Worm (Caenorhabditis elegans): ENCODE data around the gene D1079.1.

The D1079.1 gene

ce11 chrX:4371413-4371812, 31.5 kb upstream of the D1079.1 start, which contains the start of gene R160.13:
Gene R160.13 (minus strand): TSS chrX:4371513.
- no peak for TF ChIP-seq Y48G9A.11 (GFP tag; IDR thresholded peaks at IDR 0.05)
- TF ChIP-seq aha-1 (tag): no peak
- TF ChIP-seq vab-7 (GFP tag; IDR thresholded peaks at IDR 0.05): no peak
- no peak for TF ChIP-seq ceh-82 (tag; optimal IDR thresholded peaks at IDR 0.05)
- no peak for TF ChIP-seq madf-9 (GFP tag; conservative IDR thresholded peaks at IDR 0.05)
- no peak for TF ChIP-seq nhr-6 (tag; optimal IDR thresholded peaks at IDR 0.05)
- TF ChIP-seq D1046.2 (GFP tag; IDR thresholded peaks at IDR 0.05): no peak
- TF ChIP-seq spr-1 (tag; optimal IDR thresholded peaks at IDR 0.05): no peak
- no peak for TF ChIP-seq fos-1 (tag; optimal IDR thresholded peaks at IDR 0.05)
- no peak for TF ChIP-seq daf-12 (tag; optimal IDR thresholded peaks at IDR 0.05)
- no peak for TF ChIP-seq dve-1 (tag; optimal IDR thresholded peaks at IDR 0.05; ENCODE audit: insufficient read depth)
- no peak for TF ChIP-seq lin-13 (GFP tag; optimal IDR thresholded peaks at IDR 0.05)
- TF ChIP-seq cey-2 (tag; optimal IDR thresholded peaks at IDR 0.05; ENCODE audit: borderline replicate concordance, insufficient read depth): no peak
- TF ChIP-seq zfp-2 (tag; optimal IDR thresholded peaks at IDR 0.05): no peak
- TF ChIP-seq tag-97 (GFP tag; IDR thresholded peaks at IDR 0.05): no peak

DNA sequence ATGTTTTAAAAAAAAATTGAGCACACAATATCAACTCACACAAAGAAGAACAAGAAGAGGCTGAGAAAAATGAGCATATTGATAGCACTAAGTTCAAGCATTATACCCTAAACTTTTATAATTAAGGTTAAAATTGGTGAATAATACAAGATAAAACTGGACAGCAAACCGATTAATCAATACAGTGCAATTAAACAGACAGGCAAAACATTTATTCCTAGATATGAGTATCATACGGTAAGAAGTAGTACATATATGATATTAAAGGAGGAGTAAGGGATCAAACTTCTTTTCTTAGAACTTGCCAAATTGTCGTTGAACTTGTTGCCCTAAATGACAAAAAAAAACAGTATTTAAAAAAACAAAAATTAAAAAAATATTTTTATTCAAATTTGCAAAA, 31.0 kb upstream of the D1079.1 start, which contains the start of gene R160.14:
R160.14 (minus strand) TSS at position 101 of the 400 bp plus-strand sequence.
- TF ChIP-seq sdz-12 (GFP tag; optimal IDR thresholded peaks at IDR 0.05): no peak
- TF ChIP-seq unc-62 (GFP tag; optimal IDR thresholded peaks at IDR 0.05 in 1 of 2): peak in 1 of 2 experiments; percentile 48
- TF ChIP-seq unc-62 (tag; optimal IDR thresholded peaks at IDR 0.05): no peak

ce11 chrX:4373123-4373522, 29.8 kb upstream of the D1079.1 start, which contains the start of gene R160.6:
Gene R160.6 (minus strand): TSS chrX:4373223.
- TF ChIP-seq nhr-41 (GFP tag; IDR thresholded peaks at IDR 0.05): no peak
- TF ChIP-seq dmd-9 (GFP tag; IDR thresholded peaks at IDR 0.05): no peak
- no peak for TF ChIP-seq ceh-44 (GFP tag; IDR thresholded peaks at IDR 0.05)
- no peak for TF ChIP-seq mdt-29 (GFP tag; IDR thresholded peaks at IDR 0.05)
- TF ChIP-seq ZK546.5 (tag; optimal IDR thresholded peaks at IDR 0.05): no peak
- TF ChIP-seq dmd-6 (GFP tag; IDR thresholded peaks at IDR 0.05): no peak
- no peak for TF ChIP-seq set-16 (GFP tag; IDR thresholded peaks at IDR 0.05)
- TF ChIP-seq T26A8.4 (GFP tag; IDR thresholded peaks at IDR 0.05): no peak

DNA sequence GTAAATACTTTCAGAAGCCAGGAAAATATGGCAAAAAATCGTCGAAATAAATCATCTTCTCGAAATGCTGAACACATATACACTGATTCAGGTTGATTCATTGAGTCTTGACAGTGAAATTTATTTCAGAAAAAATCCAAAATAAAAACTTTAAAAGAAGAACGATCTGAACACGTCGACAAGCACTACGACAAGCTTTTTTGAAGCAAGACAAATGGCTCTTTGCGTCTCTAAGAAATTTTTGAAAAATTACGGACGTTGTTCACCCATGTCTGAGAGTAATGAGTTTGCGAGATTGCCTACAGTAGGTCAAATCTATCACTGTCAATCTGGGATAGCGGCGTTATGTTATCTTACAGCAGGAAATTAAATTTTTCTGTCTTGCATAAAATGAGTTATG, 26.2 kb upstream of the D1079.1 start, which contains the start of gene R160.2:
R160.2 (minus strand) TSS at position 101 of the 400 bp plus-strand sequence.
- TF ChIP-seq jun-1 (tag; optimal IDR thresholded peaks at IDR 0.05): no peak
- no peak for TF ChIP-seq nhr-25 (tag; optimal IDR thresholded peaks at IDR 0.05; ENCODE audit: borderline replicate concordance, insufficient read depth)
- no peak for TF ChIP-seq Y5F2A.4 (GFP tag; optimal IDR thresholded peaks at IDR 0.05)
- TF ChIP-seq Y75B8A.6 (GFP tag; IDR thresholded peaks at IDR 0.05): no peak
- no peak for TF ChIP-seq ceh-44 (GFP tag; IDR thresholded peaks at IDR 0.05)
- TF ChIP-seq daf-16 (GFP tag; optimal IDR thresholded peaks at IDR 0.05): no peak
- TF ChIP-seq daf-16 (tag; optimal IDR thresholded peaks at IDR 0.05): no peak
- TF ChIP-seq gei-8 (GFP tag; optimal IDR thresholded peaks at IDR 0.05): no peak
- no peak for TF ChIP-seq zfp-2 (tag; optimal IDR thresholded peaks at IDR 0.05)
- TF ChIP-seq fkh-10 (GFP tag; optimal IDR thresholded peaks at IDR 0.05): no peak
- TF ChIP-seq lin-39 (tag; optimal IDR thresholded peaks at IDR 0.05): no peak

DNA sequence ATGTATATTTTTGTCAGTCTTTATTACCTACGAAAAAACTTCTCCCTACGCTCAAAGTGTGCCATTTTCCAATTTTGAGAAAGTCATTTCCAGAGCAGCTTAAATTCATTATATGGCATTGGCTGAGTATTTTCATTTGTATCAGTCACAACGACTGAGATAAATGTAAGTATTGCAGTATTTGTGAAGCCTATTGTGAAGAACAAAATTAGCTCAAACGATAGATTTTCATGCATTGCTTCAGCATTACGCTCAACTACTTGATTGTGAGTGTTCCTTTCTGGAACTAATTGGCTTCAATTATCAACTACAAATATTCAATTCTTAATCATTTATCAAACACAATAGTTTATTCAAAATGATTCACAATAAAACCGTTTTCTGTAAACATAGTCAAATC, 25.3 kb upstream of the D1079.1 start, which contains the start of gene R160.12:
R160.12 (minus strand) TSS at position 101 of the 400 bp plus-strand sequence.
- no peak for TF ChIP-seq F49E8.2 (tag; optimal IDR thresholded peaks at IDR 0.05; ENCODE audit: borderline replicate concordance)
- TF ChIP-seq skn-1 (tag; optimal IDR thresholded peaks at IDR 0.05): no peak
- no peak for TF ChIP-seq vab-7 (GFP tag; IDR thresholded peaks at IDR 0.05)
- TF ChIP-seq lsy-2 (tag; optimal IDR thresholded peaks at IDR 0.05): no peak
- no peak for TF ChIP-seq mep-1 (tag; optimal IDR thresholded peaks at IDR 0.05)
- no peak for TF ChIP-seq Y75B8A.6 (GFP tag; IDR thresholded peaks at IDR 0.05)
- TF ChIP-seq F10B5.3 (tag; optimal IDR thresholded peaks at IDR 0.05): no peak
- TF ChIP-seq rbr-2 (tag; optimal IDR thresholded peaks at IDR 0.05): no peak
- no peak for TF ChIP-seq saeg-2 (GFP tag; IDR thresholded peaks at IDR 0.05)
- no peak for TF ChIP-seq nhr-25 (tag; optimal IDR thresholded peaks at IDR 0.05; ENCODE audit: borderline replicate concordance, insufficient read depth)
